Worm (Caenorhabditis elegans) whole organism, midembryonic: ENCODE results near the gene ani-2.

Experiments
- T22C8.4 ChIP-seq: fragments of 200-800 bp; sonication (Bioruptor generic); IDR thresholded peaks from 2 replicates; pipeline ENCODE4 v1.3.6; 2022; ENCODE audit warnings: missing genetic modification characterization, missing compliant biosample characterization
- cog-1 ChIP-seq: sonication (generic microtip); optimal IDR thresholded peaks from 2 replicates; lab custom pipeline; 2016; ENCODE audit warnings: missing genetic modification characterization, missing compliant biosample characterization
- flt-1 ChIP-seq: fragments of 200-800 bp; sonication (Bioruptor generic); IDR thresholded peaks from 2 replicates; pipeline ENCODE4 v1.3.6; 2022; ENCODE audit warnings: missing genetic modification characterization, missing compliant biosample characterization
- med-1 ChIP-seq: sonication (generic microtip); optimal IDR thresholded peaks from 2 replicates; lab custom pipeline; 2017; ENCODE audit warnings: missing genetic modification characterization, mild to moderate bottlenecking, missing compliant biosample characterization, antibody characterized with exemption, missing genetic modification reagents; ENCODE audit not compliant: insufficient read depth
- ref-1 ChIP-seq: fragments of 200-800 bp; sonication (Bioruptor generic); conservative IDR thresholded peaks from 2 replicates; pipeline ENCODE4 v1.3.6; 2022; ENCODE audit warnings: missing genetic modification reagents, missing genetic modification characterization, missing compliant biosample characterization

ce11 chrII:6374646-6375045 is 9.5 kb upstream of the ani-2 start:
- TF ChIP-seq T22C8.4 (GFP tag; lab: Robert Waterston, UW) (no peak), flt-1 (GFP tag; lab: Robert Waterston, UW) (no peak), cog-1 (tag; lab: Kevin White, UChicago) (no peak), med-1 (GFP tag; lab: Kevin White, UChicago) (no peak), ref-1 (GFP tag; lab: Robert Waterston, UW) (no peak)
